Fruit fly (Drosophila melanogaster) whole organism, adult: ENCODE results near the gene Msh6.

ENCODE experiments used
- CG1620 ChIP-seq: fragments of 200-800 bp; sonication (Bioruptor generic); optimal IDR thresholded peaks from 2 replicates; lab custom pipeline; 2016; ENCODE audit warnings: missing biosample characterization, missing genetic modification characterization
- CG33017 ChIP-seq: fragments of 200-800 bp; sonication (Bioruptor generic); optimal IDR thresholded peaks from 2 replicates; lab custom pipeline; 2018; ENCODE audit warnings: missing biosample characterization, mild to moderate bottlenecking, missing genetic modification characterization, moderate library complexity
- Hr96 ChIP-seq: fragments of 200-800 bp; sonication (Bioruptor generic); optimal IDR thresholded peaks from 2 replicates; lab custom pipeline; 2016; ENCODE audit warnings: missing biosample characterization, missing genetic modification characterization
- Mnt ChIP-seq: fragments of 200-800 bp; sonication (Bioruptor generic); optimal IDR thresholded peaks from 2 replicates; lab custom pipeline; 2016; ENCODE audit warnings: missing biosample characterization, mild to moderate bottlenecking, missing genetic modification characterization
- bab1 ChIP-seq: fragments of 200-800 bp; sonication (Bioruptor generic); optimal IDR thresholded peaks from 3 replicates; lab custom pipeline; 2019; ENCODE audit warnings: missing biosample characterization, mild to moderate bottlenecking, missing genetic modification characterization, moderate library complexity
- cic ChIP-seq: fragments of 200-800 bp; sonication (Bioruptor generic); optimal IDR thresholded peaks from 2 replicates; lab custom pipeline; 2017; ENCODE audit warnings: missing biosample characterization, mild to moderate bottlenecking, missing genetic modification characterization, moderate library complexity
- pad ChIP-seq: fragments of 200-800 bp; sonication (Bioruptor generic); optimal IDR thresholded peaks from 3 replicates; lab custom pipeline; 2017; ENCODE audit warnings: missing biosample characterization, missing genetic modification characterization, mild to moderate bottlenecking, moderate library complexity, missing genetic modification reagents
- toe ChIP-seq: fragments of 200-800 bp; sonication (Bioruptor generic); optimal IDR thresholded peaks from 2 replicates; lab custom pipeline; 2016; ENCODE audit warnings: missing biosample characterization, missing genetic modification characterization

DNA sequence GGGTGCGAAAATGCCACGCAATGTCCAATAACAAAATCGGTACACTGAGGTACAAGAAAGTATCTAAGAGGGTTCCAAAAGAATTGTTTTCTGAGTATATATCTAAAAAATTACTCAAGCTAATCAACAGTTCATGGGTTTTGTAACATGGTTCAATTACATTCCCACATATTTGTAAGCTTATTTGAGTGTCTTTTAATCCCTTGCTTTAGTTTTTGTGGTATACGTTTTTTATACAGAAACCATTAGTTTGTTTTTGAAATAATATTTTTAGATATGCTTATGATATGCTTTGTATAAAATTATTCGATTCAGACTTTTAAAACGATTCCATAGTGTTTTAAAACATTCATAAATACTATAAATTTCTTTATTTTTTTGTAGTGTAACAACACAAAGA lies 22.5 kb upstream of the Msh6 start:
- TF ChIP-seq Mnt (no peak), Hr96 (no peak), CG33017 (no peak), CG1620 (GFP tag; lab: Kevin White, UChicago) (no peak), pad (GFP tag; lab: Kevin White, UChicago) (no peak), bab1 (GFP tag; lab: Kevin White, UChicago) (no peak), cic (GFP tag; lab: Kevin White, UChicago) (no peak), toe (GFP tag; lab: Kevin White, UChicago) (no peak)
